Worm (Caenorhabditis elegans) whole organism, L2 larva: Measurements from ENCODE around the gene C26B2.8.

Experiments
- C34F6.9 ChIP-seq: fragments of 150-350 bp; optimal IDR thresholded peaks from 2 replicates; lab custom pipeline; 2014; ENCODE audit warnings: missing biosample characterization, missing genetic modification characterization
- Y55F3AM.14 ChIP-seq: fragments of 200-800 bp; sonication (Bioruptor generic); optimal IDR thresholded peaks from 2 replicates; lab custom pipeline; 2018; ENCODE audit warnings: mild to moderate bottlenecking, missing genetic modification characterization, missing compliant biosample characterization
- ZK546.5 ChIP-seq: sonication (generic microtip); optimal IDR thresholded peaks from 2 replicates; lab custom pipeline; 2017; ENCODE audit warnings: missing biosample characterization, missing genetic modification characterization
- aly-2 ChIP-seq: fragments of 150-350 bp; optimal IDR thresholded peaks from 2 replicates; lab custom pipeline; 2014; ENCODE audit warnings: missing biosample characterization, missing genetic modification characterization
- ama-1 ChIP-seq: fragments of 150-350 bp; optimal IDR thresholded peaks from 2 replicates; lab custom pipeline; 2018; ENCODE audit warnings: inconsistent platforms
- blmp-1 ChIP-seq: sonication (generic microtip); optimal IDR thresholded peaks from 2 replicates; lab custom pipeline; 2017; ENCODE audit warnings: missing genetic modification characterization, mild to moderate bottlenecking, missing compliant biosample characterization, antibody characterized with exemption, moderate library complexity; ENCODE audit not compliant: insufficient read depth
- ceh-16 ChIP-seq: fragments of 150-350 bp; optimal IDR thresholded peaks from 2 replicates; lab custom pipeline; 2014; ENCODE audit warnings: missing biosample characterization, missing genetic modification characterization
- ceh-82 ChIP-seq: fragments of 150-350 bp; optimal IDR thresholded peaks from 2 replicates; lab custom pipeline; 2014; ENCODE audit warnings: missing biosample characterization, missing genetic modification characterization
- crh-2 ChIP-seq: sonication (generic microtip); optimal IDR thresholded peaks from 2 replicates; lab custom pipeline; 2017; ENCODE audit warnings: missing biosample characterization, missing genetic modification characterization
- dmd-4 ChIP-seq: sonication (generic microtip); optimal IDR thresholded peaks from 2 replicates; lab custom pipeline; 2017; ENCODE audit warnings: missing biosample characterization, missing genetic modification characterization
- elt-1 ChIP-seq: fragments of 150-350 bp; optimal IDR thresholded peaks from 2 replicates; lab custom pipeline; 2014; ENCODE audit warnings: missing biosample characterization, missing genetic modification characterization
- elt-3 ChIP-seq: sonication (generic microtip); optimal IDR thresholded peaks from 2 replicates; lab custom pipeline; 2017; ENCODE audit warnings: missing biosample characterization, missing genetic modification characterization
- fos-1 ChIP-seq: fragments of 150-350 bp; optimal IDR thresholded peaks from 2 replicates; lab custom pipeline; 2014; ENCODE audit warnings: missing biosample characterization, missing genetic modification characterization
- gmeb-1 ChIP-seq: fragments of 150-350 bp; optimal IDR thresholded peaks from 2 replicates; lab custom pipeline; 2014; ENCODE audit warnings: missing biosample characterization, missing genetic modification characterization
- lin-13 ChIP-seq: fragments of 150-350 bp; optimal IDR thresholded peaks from 2 replicates; lab custom pipeline; 2014; ENCODE audit warnings: missing biosample characterization, missing genetic modification reagents, missing genetic modification characterization
- mab-5 ChIP-seq: fragments of 150-350 bp; optimal IDR thresholded peaks from 2 replicates; lab custom pipeline; 2014; ENCODE audit warnings: missing biosample characterization, missing genetic modification characterization
- mbf-1 ChIP-seq: sonication (generic microtip); optimal IDR thresholded peaks from 2 replicates; lab custom pipeline; 2017; ENCODE audit warnings: missing biosample characterization, missing genetic modification characterization
- nhr-10 ChIP-seq: sonication (generic microtip); optimal IDR thresholded peaks from 2 replicates; lab custom pipeline; 2017; ENCODE audit warnings: missing biosample characterization, missing genetic modification characterization
- nhr-11 ChIP-seq: fragments of 150-350 bp; optimal IDR thresholded peaks from 2 replicates; lab custom pipeline; 2014; ENCODE audit warnings: missing biosample characterization, missing genetic modification characterization
- nhr-12 ChIP-seq: fragments of 150-350 bp; optimal IDR thresholded peaks from 2 replicates; lab custom pipeline; 2014; ENCODE audit warnings: missing biosample characterization, missing genetic modification characterization
- nhr-129 ChIP-seq: fragments of 150-350 bp; optimal IDR thresholded peaks from 2 replicates; lab custom pipeline; 2014; ENCODE audit warnings: missing biosample characterization, missing genetic modification characterization
- nhr-21 ChIP-seq: fragments of 150-350 bp; optimal IDR thresholded peaks from 2 replicates; lab custom pipeline; 2014; ENCODE audit warnings: missing biosample characterization, missing genetic modification characterization
- nhr-23 ChIP-seq: fragments of 150-350 bp; optimal IDR thresholded peaks from 2 replicates; lab custom pipeline; 2014; ENCODE audit warnings: missing biosample characterization, missing genetic modification reagents, missing genetic modification characterization
- nhr-237 ChIP-seq: fragments of 150-350 bp; optimal IDR thresholded peaks from 2 replicates; lab custom pipeline; 2014; ENCODE audit warnings: missing biosample characterization, missing genetic modification characterization
- nhr-25 ChIP-seq: fragments of 150-350 bp; sonication (generic microtip); optimal IDR thresholded peaks from 3 replicates; lab custom pipeline; 2014; ENCODE audit warnings: missing biosample characterization, missing genetic modification characterization
- nhr-6 ChIP-seq: fragments of 150-350 bp; optimal IDR thresholded peaks from 2 replicates; lab custom pipeline; 2014; ENCODE audit warnings: missing biosample characterization, missing genetic modification characterization
- nhr-77 ChIP-seq: fragments of 150-350 bp; optimal IDR thresholded peaks from 2 replicates; lab custom pipeline; 2014; ENCODE audit warnings: missing biosample characterization, missing genetic modification characterization
- peb-1 ChIP-seq: fragments of 150-350 bp; optimal IDR thresholded peaks from 2 replicates; lab custom pipeline; 2014; ENCODE audit warnings: missing biosample characterization, missing genetic modification characterization
- sem-4 ChIP-seq: fragments of 150-350 bp; optimal IDR thresholded peaks from 2 replicates; lab custom pipeline; 2014; ENCODE audit warnings: missing biosample characterization, missing genetic modification reagents, missing genetic modification characterization
- skn-1 ChIP-seq: sonication (generic microtip); optimal IDR thresholded peaks from 2 replicates; lab custom pipeline; 2017; ENCODE audit warnings: missing biosample characterization, missing genetic modification characterization
- sma-9 ChIP-seq, 2 experiments: fragments of 150-350 bp in 1 of 2; sonication (generic microtip) in 1 of 2; optimal IDR thresholded peaks; 2 replicates each; lab custom pipeline; 2014 to 2016; ENCODE audit warnings: missing genetic modification characterization in 2 of 2, mild to moderate bottlenecking in 1 of 2, missing biosample characterization in 1 of 2, missing compliant biosample characterization in 1 of 2, missing genetic modification reagents in 1 of 2, moderate library complexity in 1 of 2
- snpc-4 ChIP-seq: fragments of 150-350 bp; optimal IDR thresholded peaks from 2 replicates; lab custom pipeline; 2014; ENCODE audit warnings: missing biosample characterization, missing genetic modification characterization
- unc-39 ChIP-seq: fragments of 150-350 bp; optimal IDR thresholded peaks from 2 replicates; lab custom pipeline; 2014; ENCODE audit warnings: missing biosample characterization, missing genetic modification characterization
- unc-62 ChIP-seq: fragments of 150-350 bp; optimal IDR thresholded peaks from 2 replicates; lab custom pipeline; 2014; ENCODE audit warnings: missing biosample characterization, missing genetic modification reagents, missing genetic modification characterization
- zag-1 ChIP-seq: fragments of 150-350 bp; optimal IDR thresholded peaks from 2 replicates; lab custom pipeline; 2014; ENCODE audit warnings: missing biosample characterization, missing genetic modification characterization
- ztf-1 ChIP-seq: fragments of 200-800 bp; sonication (Bioruptor generic); conservative IDR thresholded peaks from 2 replicates; pipeline ENCODE4 v1.3.6; 2022; ENCODE audit warnings: missing genetic modification characterization, missing compliant biosample characterization
- ztf-11 ChIP-seq: sonication (generic microtip); optimal IDR thresholded peaks from 2 replicates; lab custom pipeline; 2017; ENCODE audit warnings: missing biosample characterization, missing genetic modification characterization
- ztf-4 ChIP-seq: fragments of 150-350 bp; optimal IDR thresholded peaks from 2 replicates; lab custom pipeline; 2014; ENCODE audit warnings: missing biosample characterization, missing genetic modification characterization

The C26B2.8 gene

DNA sequence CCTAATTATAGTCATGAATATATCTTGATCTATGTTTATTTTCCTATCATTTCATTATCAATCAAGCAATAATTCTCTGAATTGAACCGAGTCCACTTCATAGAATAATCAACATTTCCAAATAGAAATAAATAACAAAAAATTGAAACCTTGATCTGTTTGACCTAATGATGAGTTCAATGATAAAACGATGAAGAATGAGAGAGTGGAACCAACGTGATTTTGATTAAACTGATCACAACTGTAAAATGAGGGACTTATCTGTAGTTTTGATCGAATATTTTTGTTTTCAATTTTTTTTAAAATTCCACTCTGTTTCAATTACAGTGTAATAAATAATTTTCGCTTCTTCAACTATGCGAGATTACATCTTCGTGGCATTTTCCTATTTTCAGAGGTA is 28.9 kb downstream of the C26B2.8 start:
- peak; percentile 66 for TF ChIP-seq sma-9 (GFP tag; optimal IDR thresholded peaks at IDR 0.05; lab: Kevin White, UChicago)
- no peak for TF ChIP-seq sma-9 (tag; optimal IDR thresholded peaks at IDR 0.05; lab: Kevin White, UChicago)
- TF ChIP-seq mab-5 = no peak
- peak; percentile 13 for TF ChIP-seq nhr-21 (tag; lab: Kevin White, UChicago)
- TF ChIP-seq nhr-25 (tag; lab: Kevin White, UChicago) = peak; percentile 68
- TF ChIP-seq peb-1 (tag; lab: Kevin White, UChicago) = no peak
- TF ChIP-seq blmp-1 (tag; lab: Kevin White, UChicago) = peak; percentile 16
- TF ChIP-seq unc-62 (GFP tag; lab: Kevin White, UChicago) = no peak
- TF ChIP-seq mbf-1 = no peak

ce11 chrIV:8043722-8044121 is 29.8 kb downstream of the C26B2.8 start:
- no peak for TF ChIP-seq ceh-16
- no peak for TF ChIP-seq crh-2 (tag; lab: Kevin White, UChicago)
- peak; percentile 47 for TF ChIP-seq fos-1 (tag; lab: Kevin White, UChicago)
- no peak for TF ChIP-seq skn-1 (tag; lab: Kevin White, UChicago)

ce11 chrIV:8044574-8044973 is 30.6 kb downstream of the C26B2.8 start, which contains the start of gene nhr-258:
TSS of gene nhr-258 (plus strand) at chrIV:8044938.
- no peak for TF ChIP-seq nhr-77 (tag; lab: Kevin White, UChicago)
- no peak for TF ChIP-seq nhr-11 (tag; lab: Kevin White, UChicago)
- TF ChIP-seq nhr-23 = no peak
- TF ChIP-seq ztf-1 = no peak
- TF ChIP-seq sma-9 (GFP tag; optimal IDR thresholded peaks at IDR 0.05; lab: Kevin White, UChicago) = peak; percentile 92
- no peak for TF ChIP-seq sma-9 (tag; optimal IDR thresholded peaks at IDR 0.05; lab: Kevin White, UChicago)
- no peak for TF ChIP-seq ztf-4 (tag; lab: Kevin White, UChicago)
- no peak for TF ChIP-seq nhr-129 (tag; lab: Kevin White, UChicago)
- TF ChIP-seq blmp-1 (tag; lab: Kevin White, UChicago) = peak; percentile 76
- TF ChIP-seq nhr-21 (tag; lab: Kevin White, UChicago) = peak; percentile 21
- no peak for TF ChIP-seq unc-39 (tag; lab: Kevin White, UChicago)
- TF ChIP-seq fos-1 (tag; lab: Kevin White, UChicago) = peak; percentile 31
- TF ChIP-seq ceh-16 = no peak

- TF ChIP-seq crh-2 (tag; lab: Kevin White, UChicago) (no peak), nhr-6 (no peak), ztf-1 (no peak), ceh-16 (no peak), elt-1 (no peak), ztf-4 (tag; lab: Kevin White, UChicago) (no peak), nhr-10 (tag; lab: Kevin White, UChicago) (no peak), elt-3 (tag; lab: Kevin White, UChicago) (no peak), nhr-12 (no peak), unc-39 (tag; lab: Kevin White, UChicago) (no peak), gmeb-1 (tag; lab: Kevin White, UChicago) (no peak), ama-1 (no peak)
Observed at ce11 chrIV:8048083-8048482, 34.1 kb downstream of the C26B2.8 start.

- TF ChIP-seq snpc-4 (tag; lab: Kevin White, UChicago) (no peak), sma-9 (GFP tag; optimal IDR thresholded peaks at IDR 0.05; lab: Kevin White, UChicago) (no peak), sma-9 (tag; optimal IDR thresholded peaks at IDR 0.05; lab: Kevin White, UChicago) (no peak), Y55F3AM.14 (GFP tag; lab: Kevin White, UChicago) (no peak), zag-1 (tag; lab: Kevin White, UChicago) (no peak), peb-1 (tag; lab: Kevin White, UChicago) (no peak), nhr-6 (no peak), ZK546.5 (tag; lab: Kevin White, UChicago) (no peak), dmd-4 (tag; lab: Kevin White, UChicago) (no peak), ceh-16 (no peak), ama-1 (no peak)
Observed at ce11 chrIV:8052694-8053093, 38.7 kb downstream of the C26B2.8 start.

- TF ChIP-seq sma-9 (GFP tag; optimal IDR thresholded peaks at IDR 0.05; lab: Kevin White, UChicago) (no peak), sma-9 (tag; optimal IDR thresholded peaks at IDR 0.05; lab: Kevin White, UChicago) (no peak), lin-13 (no peak), nhr-129 (tag; lab: Kevin White, UChicago) (no peak), ZK546.5 (tag; lab: Kevin White, UChicago) (no peak), snpc-4 (tag; lab: Kevin White, UChicago) (no peak), ztf-11 (tag; lab: Kevin White, UChicago) (no peak), C34F6.9 (no peak), sem-4 (tag; lab: Kevin White, UChicago) (no peak), crh-2 (tag; lab: Kevin White, UChicago) (no peak), nhr-23 (no peak), gmeb-1 (tag; lab: Kevin White, UChicago) (no peak), ama-1 (no peak), aly-2 (tag; lab: Kevin White, UChicago) (no peak), ceh-82 (no peak), ztf-4 (tag; lab: Kevin White, UChicago) (no peak), nhr-237 (no peak), nhr-10 (tag; lab: Kevin White, UChicago) (no peak), elt-3 (tag; lab: Kevin White, UChicago) (no peak)
Observed at ce11 chrIV:8053955-8054354, 40.0 kb downstream of the C26B2.8 start.
